Worm (Caenorhabditis elegans) whole organism, L3 larva: ENCODE data around the gene dyf-19.

Source experiments
- ceh-28 ChIP-seq: fragments of 150-350 bp; optimal IDR thresholded peaks from 2 replicates; lab custom pipeline; 2014; ENCODE audit warnings: missing biosample characterization, missing genetic modification reagents, missing genetic modification characterization
- elt-1 ChIP-seq: fragments of 150-350 bp; optimal IDR thresholded peaks from 2 replicates; lab custom pipeline; 2014; ENCODE audit warnings: missing biosample characterization, missing genetic modification characterization
- fkh-10 ChIP-seq: sonication (generic microtip); optimal IDR thresholded peaks from 2 replicates; lab custom pipeline; 2017; ENCODE audit warnings: missing biosample characterization, missing genetic modification reagents, missing genetic modification characterization
- lin-15B ChIP-seq: fragments of 150-350 bp; optimal IDR thresholded peaks from 2 replicates; lab custom pipeline; 2014; ENCODE audit warnings: missing biosample characterization, missing genetic modification characterization
- nhr-237 ChIP-seq: fragments of 150-350 bp; optimal IDR thresholded peaks from 2 replicates; lab custom pipeline; 2014; ENCODE audit warnings: missing biosample characterization, missing genetic modification characterization

DNA sequence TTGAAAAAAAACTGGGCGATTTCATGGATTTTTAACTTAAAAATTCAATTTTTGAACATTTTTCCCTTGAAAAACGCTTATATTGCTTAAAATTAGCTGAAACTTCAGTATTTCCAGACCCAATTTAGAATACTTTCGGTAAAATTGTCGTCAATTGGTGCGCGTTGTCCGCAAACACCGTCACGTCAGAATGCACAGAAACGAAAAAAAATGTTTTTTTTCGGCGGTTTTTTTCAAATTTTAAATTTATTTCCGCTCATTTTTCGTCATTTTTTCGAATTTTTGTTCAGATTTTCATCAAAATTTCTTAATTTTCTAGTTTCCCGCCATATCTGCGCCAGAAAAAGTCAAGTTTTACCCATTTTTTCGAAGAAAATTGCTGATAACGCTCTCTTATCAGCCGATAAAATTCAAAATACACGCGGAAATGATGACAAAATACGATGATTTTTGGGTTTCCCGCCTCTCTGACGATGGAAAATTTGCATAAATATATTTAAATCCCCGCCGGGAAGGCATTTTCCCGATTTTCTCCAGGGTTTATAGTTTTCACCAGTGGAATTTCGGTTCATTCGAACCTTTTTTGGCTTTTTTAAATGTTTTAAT, 48.6 kb downstream of the dyf-19 start:
- no peak for TF ChIP-seq elt-1
- TF ChIP-seq nhr-237 (tag; lab: Kevin White, UChicago): no peak
- TF ChIP-seq lin-15B (tag; lab: Kevin White, UChicago): no peak
- no peak for TF ChIP-seq fkh-10 (GFP tag; lab: Kevin White, UChicago)
- no peak for TF ChIP-seq ceh-28 (tag; lab: Kevin White, UChicago)
